In genomic region chr3R:13428341-13429040, dm6 we compare ENCODE assay signal across 1 fruit fly cellular context.
TF ChIP-seq lines count a peak whose summit lies in the region.

No protein-coding gene starts in this region.

TF ChIP-seq in whole organism, embryonic, 481 proteins besides CTCF, POLR2A, EP300 and RAD21 (continued from another document and continues in another):
- TF ChIP-seq CG6683 (GFP tag; optimal IDR thresholded peaks at IDR 0.05; lab: Kevin White, UChicago) (peak; percentile 15), sqz (GFP tag; optimal IDR thresholded peaks at IDR 0.05; lab: Kevin White, UChicago) (peak; percentile 4), CG10543 (GFP tag; optimal IDR thresholded peaks at IDR 0.05; lab: Kevin White, UChicago) (no peak), eyg (GFP tag; optimal IDR thresholded peaks at IDR 0.05; lab: Kevin White, UChicago) (no peak), CG9797 (GFP tag; optimal IDR thresholded peaks at IDR 0.05; lab: Kevin White, UChicago) (no peak), exex (tag; optimal IDR thresholded peaks at IDR 0.05; lab: Kevin White, UChicago) (no peak), Deaf1 (tag; optimal IDR thresholded peaks at IDR 0.05; lab: Kevin White, UChicago) (peak; percentile 34), ash1 (GFP tag; optimal IDR thresholded peaks at IDR 0.05; lab: Kevin White, UChicago) (no peak), insv (GFP tag; optimal IDR thresholded peaks at IDR 0.05; lab: Kevin White, UChicago) (no peak), pros (GFP tag; optimal IDR thresholded peaks at IDR 0.05; lab: Kevin White, UChicago) (peak; percentile 73), Sin3A (optimal IDR thresholded peaks at IDR 0.05; lab: Kevin White, UChicago) (no peak), Side (GFP tag; optimal IDR thresholded peaks at IDR 0.05; lab: Kevin White, UChicago) (peak; percentile 46), Nf-YA (GFP tag; IDR thresholded peaks at IDR 0.05; lab: Robert Waterston, UW) (peak; percentile 46; the same call in 1 of the 2 replicates), tll (GFP tag; optimal IDR thresholded peaks at IDR 0.05; lab: Kevin White, UChicago) (no peak), CG16813 (GFP tag; IDR thresholded peaks at IDR 0.05; lab: Robert Waterston, UW; ENCODE audit: partially characterized antibody) (no peak), unpg (GFP tag; optimal IDR thresholded peaks at IDR 0.05; lab: Kevin White, UChicago) (peak; percentile 83), MESR4 (GFP tag; optimal IDR thresholded peaks at IDR 0.05; lab: Kevin White, UChicago) (no peak), CG9609 (GFP tag; optimal IDR thresholded peaks at IDR 0.05; lab: Kevin White, UChicago) (peak; percentile 49), C15 (GFP tag; IDR thresholded peaks at IDR 0.05; lab: Robert Waterston, UW) (no peak), CG12236 (GFP tag; optimal IDR thresholded peaks at IDR 0.05; lab: Kevin White, UChicago) (peak; percentile 2), CG4707 (GFP tag; optimal IDR thresholded peaks at IDR 0.05; lab: Kevin White, UChicago) (peak; percentile 49), dpn (GFP tag; optimal IDR thresholded peaks at IDR 0.05; lab: Kevin White, UChicago) (peak; percentile 55 to 73), chif (GFP tag; optimal IDR thresholded peaks at IDR 0.05; lab: Kevin White, UChicago) (peak; percentile 44 to 71), ken (GFP tag; IDR thresholded peaks at IDR 0.05; lab: Robert Waterston, UW) (peak; percentile 58; the same call in 1 of the 3 replicates), gce (GFP tag; IDR thresholded peaks at IDR 0.05; lab: Robert Waterston, UW) (peak; percentile 37; the same call in 1 of the 3 replicates), CG18476 (GFP tag; optimal IDR thresholded peaks at IDR 0.05; lab: Kevin White, UChicago) (peak; percentile 51), CG16815 (GFP tag; optimal IDR thresholded peaks at IDR 0.05; lab: Kevin White, UChicago) (peak; percentile 55), CG6813 (GFP tag; optimal IDR thresholded peaks at IDR 0.05; lab: Kevin White, UChicago) (peak; percentile 66), sc (optimal IDR thresholded peaks at IDR 0.05; lab: Kevin White, UChicago) (no peak), sc (GFP tag; optimal IDR thresholded peaks at IDR 0.05; lab: Kevin White, UChicago) (no peak), CG8478 (optimal IDR thresholded peaks at IDR 0.05; lab: Kevin White, UChicago) (no peak), CG7372 (GFP tag; IDR thresholded peaks at IDR 0.05; lab: Robert Waterston, UW) (peak; percentile 47; the same call in 1 of the 2 replicates), NFAT (GFP tag; IDR thresholded peaks at IDR 0.05; lab: Robert Waterston, UW) (no peak), CG12391 (tag; optimal IDR thresholded peaks at IDR 0.05; lab: Kevin White, UChicago) (peak; percentile 74), CG7745 (tag; optimal IDR thresholded peaks at IDR 0.05; lab: Kevin White, UChicago) (no peak), CG2129 (GFP tag; IDR thresholded peaks at IDR 0.05; lab: Robert Waterston, UW; ENCODE audit: partially characterized antibody) (no peak), fd64A (GFP tag; optimal IDR thresholded peaks at IDR 0.05; lab: Kevin White, UChicago) (no peak), cas (GFP tag; IDR thresholded peaks at IDR 0.05; lab: Robert Waterston, UW) (no peak), CkIIα-i1 (GFP tag; IDR thresholded peaks at IDR 0.05; lab: Robert Waterston, UW) (no peak), row (GFP tag; IDR thresholded peaks at IDR 0.05; lab: Robert Waterston, UW) (peak; percentile 85), lab (GFP tag; optimal IDR thresholded peaks at IDR 0.05; lab: Kevin White, UChicago) (peak; percentile 73), CG8089 (GFP tag; optimal IDR thresholded peaks at IDR 0.05; lab: Kevin White, UChicago) (peak; percentile 25), Opbp (GFP tag; IDR thresholded peaks at IDR 0.05; lab: Robert Waterston, UW; ENCODE audit: partially characterized antibody) (no peak), psq (GFP tag; optimal IDR thresholded peaks at IDR 0.05; lab: Kevin White, UChicago) (no peak), chn (GFP tag; optimal IDR thresholded peaks at IDR 0.05; lab: Kevin White, UChicago) (peak; percentile 29), CG34422 (GFP tag; IDR thresholded peaks at IDR 0.05; lab: Robert Waterston, UW) (peak; percentile 58; the same call in 2 of the 3 replicates), CG13624 (GFP tag; optimal IDR thresholded peaks at IDR 0.05; lab: Kevin White, UChicago) (no peak), Dp (GFP tag; optimal IDR thresholded peaks at IDR 0.05; lab: Kevin White, UChicago) (no peak), Meics (GFP tag; optimal IDR thresholded peaks at IDR 0.05; lab: Kevin White, UChicago) (peak; percentile 56), CG17802 (tag; optimal IDR thresholded peaks at IDR 0.05; lab: Kevin White, UChicago) (peak; percentile 18), ATbp (GFP tag; optimal IDR thresholded peaks at IDR 0.05; lab: Kevin White, UChicago) (peak; percentile 73), stc (GFP tag; IDR thresholded peaks at IDR 0.05; lab: Robert Waterston, UW) (peak; percentile 74), CG1233 (GFP tag; optimal IDR thresholded peaks at IDR 0.05; lab: Kevin White, UChicago) (peak; percentile 61), tx (GFP tag; optimal IDR thresholded peaks at IDR 0.05; lab: Kevin White, UChicago) (peak; percentile 46), fru (optimal IDR thresholded peaks at IDR 0.05; lab: Kevin White, UChicago) (no peak), CG8281 (tag; optimal IDR thresholded peaks at IDR 0.05; lab: Kevin White, UChicago) (peak; percentile 38), Vsx1 (GFP tag; optimal IDR thresholded peaks at IDR 0.05; lab: Kevin White, UChicago) (no peak), sens (GFP tag; lab: Kevin White, UChicago) (peak; percentile 95), Hsf (GFP tag; optimal IDR thresholded peaks at IDR 0.05; lab: Kevin White, UChicago) (peak; percentile 65), gsb (GFP tag; IDR thresholded peaks at IDR 0.05; lab: Robert Waterston, UW) (peak; percentile 44; the same call in 1 of the 2 replicates), Six4 (GFP tag; optimal IDR thresholded peaks at IDR 0.05; lab: Kevin White, UChicago) (peak; percentile 68), sob (GFP tag; IDR thresholded peaks at IDR 0.05; lab: Robert Waterston, UW) (peak; percentile 42; the same call in 1 of the 2 replicates), CG1832 (GFP tag; optimal IDR thresholded peaks at IDR 0.05; lab: Kevin White, UChicago) (no peak), CG32772 (GFP tag; IDR thresholded peaks at IDR 0.05; lab: Robert Waterston, UW) (peak; percentile 59; the same call in 1 of the 2 replicates), CG13296 (GFP tag; optimal IDR thresholded peaks at IDR 0.05; lab: Kevin White, UChicago) (peak; percentile 36), Mad (GFP tag; optimal IDR thresholded peaks at IDR 0.05; lab: Kevin White, UChicago) (peak; percentile 12), CG2116 (GFP tag; optimal IDR thresholded peaks at IDR 0.05; lab: Kevin White, UChicago) (peak; percentile 10), HLH54F (GFP tag; optimal IDR thresholded peaks at IDR 0.05; lab: Kevin White, UChicago) (peak; percentile 55), CG6175 (GFP tag; IDR thresholded peaks at IDR 0.05; lab: Robert Waterston, UW) (no peak), CG6854 (GFP tag; optimal IDR thresholded peaks at IDR 0.05; lab: Kevin White, UChicago) (no peak), CG4730 (GFP tag; IDR thresholded peaks at IDR 0.05; lab: Robert Waterston, UW) (peak; percentile 59), CG6254 (GFP tag; optimal IDR thresholded peaks at IDR 0.05; lab: Kevin White, UChicago) (peak; percentile 72), scrt (GFP tag; optimal IDR thresholded peaks at IDR 0.05; lab: Kevin White, UChicago) (peak; percentile 58), amos (GFP tag; IDR thresholded peaks at IDR 0.05; lab: Robert Waterston, UW; ENCODE audit: partially characterized antibody) (no peak), CG3838 (GFP tag; optimal IDR thresholded peaks at IDR 0.05; lab: Kevin White, UChicago) (no peak), NC2β (GFP tag; optimal IDR thresholded peaks at IDR 0.05; lab: Kevin White, UChicago) (peak; percentile 24), Scr (GFP tag; IDR thresholded peaks at IDR 0.05; lab: Robert Waterston, UW; ENCODE audit: partially characterized antibody) (no peak), CG4854 (GFP tag; optimal IDR thresholded peaks at IDR 0.05; lab: Kevin White, UChicago) (peak; percentile 13), H2.0 (GFP tag; IDR thresholded peaks at IDR 0.05; lab: Robert Waterston, UW) (peak; percentile 62), CG17361 (GFP tag; IDR thresholded peaks at IDR 0.05; lab: Robert Waterston, UW) (peak; percentile 69), CG17912 (GFP tag; optimal IDR thresholded peaks at IDR 0.05; lab: Kevin White, UChicago) (no peak), Bgb (GFP tag; IDR thresholded peaks at IDR 0.05; lab: Robert Waterston, UW; ENCODE audit: partially characterized antibody) (no peak), cato (GFP tag; optimal IDR thresholded peaks at IDR 0.05; lab: Kevin White, UChicago; ENCODE audit: borderline replicate concordance) (no peak), usp (GFP tag; optimal IDR thresholded peaks at IDR 0.05; lab: Kevin White, UChicago) (no peak), Fer1 (GFP tag; optimal IDR thresholded peaks at IDR 0.05; lab: Kevin White, UChicago) (peak; percentile 44), CG5953 (GFP tag; IDR thresholded peaks at IDR 0.05; lab: Robert Waterston, UW) (peak; percentile 58; the same call in 1 of the 2 replicates), Fer2 (tag; optimal IDR thresholded peaks at IDR 0.05; lab: Kevin White, UChicago) (no peak), CG15479 (GFP tag; optimal IDR thresholded peaks at IDR 0.05; lab: Kevin White, UChicago) (no peak), unc-4 (GFP tag; IDR thresholded peaks at IDR 0.05; lab: Robert Waterston, UW; ENCODE audit: partially characterized antibody) (no peak), CG15269 (tag; optimal IDR thresholded peaks at IDR 0.05; lab: Kevin White, UChicago) (peak; percentile 71), Hr78 (GFP tag; optimal IDR thresholded peaks at IDR 0.05; lab: Kevin White, UChicago) (peak in 1 of 2 experiments; percentile 40), Med (GFP tag; lab: Kevin White, UChicago) (peak; percentile 84), sim (GFP tag; IDR thresholded peaks at IDR 0.05; lab: Robert Waterston, UW) (no peak), CG12071 (GFP tag; optimal IDR thresholded peaks at IDR 0.05; lab: Kevin White, UChicago) (peak; percentile 71), CG11696 (GFP tag; IDR thresholded peaks at IDR 0.05; lab: Robert Waterston, UW) (peak; percentile 61; the same call in 1 of the 2 replicates), Adf1 (GFP tag; IDR thresholded peaks at IDR 0.05; lab: Robert Waterston, UW) (no peak), CG17359 (tag; optimal IDR thresholded peaks at IDR 0.05; lab: Kevin White, UChicago) (peak; percentile 79), CG6791 (GFP tag; IDR thresholded peaks at IDR 0.05; lab: Robert Waterston, UW; ENCODE audit: partially characterized antibody) (no peak), Ada2b (GFP tag; IDR thresholded peaks at IDR 0.05; lab: Robert Waterston, UW) (peak; percentile 78), CG7271 (tag; optimal IDR thresholded peaks at IDR 0.05; lab: Kevin White, UChicago) (no peak), CG31441 (GFP tag; IDR thresholded peaks at IDR 0.05; lab: Robert Waterston, UW) (peak; percentile 80), HLH4C (GFP tag; IDR thresholded peaks at IDR 0.05; lab: Robert Waterston, UW; ENCODE audit: partially characterized antibody) (no peak), CG2875 (GFP tag; optimal IDR thresholded peaks at IDR 0.05; lab: Kevin White, UChicago) (peak; percentile 36), CG7963 (GFP tag; IDR thresholded peaks at IDR 0.05; lab: Robert Waterston, UW; ENCODE audit: partially characterized antibody) (no peak), zfh1 (GFP tag; IDR thresholded peaks at IDR 0.05; lab: Robert Waterston, UW) (peak; percentile 81), prd (optimal IDR thresholded peaks at IDR 0.05; lab: Kevin White, UChicago) (no peak), prd (GFP tag; IDR thresholded peaks at IDR 0.05; lab: Robert Waterston, UW) (peak; percentile 80), sna (GFP tag; IDR thresholded peaks at IDR 0.05; lab: Robert Waterston, UW; ENCODE audit: partially characterized antibody) (no peak), Dll (GFP tag; IDR thresholded peaks at IDR 0.05; lab: Robert Waterston, UW; ENCODE audit: partially characterized antibody) (no peak), pita (GFP tag; optimal IDR thresholded peaks at IDR 0.05; lab: Kevin White, UChicago) (no peak), sug (tag; optimal IDR thresholded peaks at IDR 0.05; lab: Kevin White, UChicago) (no peak), vnd (GFP tag; IDR thresholded peaks at IDR 0.05; lab: Robert Waterston, UW; ENCODE audit: partially characterized antibody) (no peak), dmrt11E (tag; optimal IDR thresholded peaks at IDR 0.05; lab: Kevin White, UChicago) (peak; percentile 69), H15 (GFP tag; IDR thresholded peaks at IDR 0.05; lab: Robert Waterston, UW) (peak; percentile 63; the same call in 2 of the 3 replicates), CG10462 (GFP tag; optimal IDR thresholded peaks at IDR 0.05; lab: Kevin White, UChicago) (peak; percentile 6), CG16863 (GFP tag; optimal IDR thresholded peaks at IDR 0.05; lab: Kevin White, UChicago) (peak; percentile 64), CG3163 (GFP tag; optimal IDR thresholded peaks at IDR 0.05; lab: Kevin White, UChicago) (no peak), YL-1 (GFP tag; optimal IDR thresholded peaks at IDR 0.05; lab: Kevin White, UChicago) (no peak), salm (tag; optimal IDR thresholded peaks at IDR 0.05; lab: Kevin White, UChicago) (peak; percentile 55), CG43689 (GFP tag; IDR thresholded peaks at IDR 0.05; lab: Robert Waterston, UW) (no peak), CG1602 (GFP tag; optimal IDR thresholded peaks at IDR 0.05; lab: Kevin White, UChicago) (peak; percentile 57), Hr3 (GFP tag; optimal IDR thresholded peaks at IDR 0.05; lab: Kevin White, UChicago) (peak; percentile 60), crc (GFP tag; optimal IDR thresholded peaks at IDR 0.05; lab: Kevin White, UChicago) (no peak), CG10979 (tag; optimal IDR thresholded peaks at IDR 0.05; lab: Kevin White, UChicago) (peak; percentile 81), Ets65A (GFP tag; lab: Kevin White, UChicago) (peak; percentile 92), CG9437 (GFP tag; optimal IDR thresholded peaks at IDR 0.05; lab: Kevin White, UChicago) (peak; percentile 37), zen2 (GFP tag; IDR thresholded peaks at IDR 0.05; lab: Robert Waterston, UW; ENCODE audit: partially characterized antibody) (no peak), trem (tag; optimal IDR thresholded peaks at IDR 0.05; lab: Kevin White, UChicago) (peak; percentile 70), phol (tag; optimal IDR thresholded peaks at IDR 0.05; lab: Kevin White, UChicago) (peak; percentile 78), disco-r (GFP tag; optimal IDR thresholded peaks at IDR 0.05; lab: Kevin White, UChicago) (no peak), Trl (optimal IDR thresholded peaks at IDR 0.05; lab: Kevin White, UChicago) (no peak), Trl (GFP tag; optimal IDR thresholded peaks at IDR 0.05; lab: Kevin White, UChicago) (peak; percentile 19)
